Worm (Caenorhabditis elegans) whole organism, young adult: Measurements from ENCODE around the gene smrc-1.

Source experiments
- B0261.1 ChIP-seq: sonication (generic microtip); optimal IDR thresholded peaks from 2 replicates; lab custom pipeline; 2016; ENCODE audit warnings: mild to moderate bottlenecking, missing genetic modification characterization, moderate library complexity, missing compliant biosample characterization
- C06A6.2 ChIP-seq: fragments of 200-800 bp; sonication (Bioruptor generic); conservative IDR thresholded peaks from 2 replicates; pipeline ENCODE4 v1.3.6; 2022; ENCODE audit warnings: missing genetic modification characterization, missing compliant biosample characterization
- C17E4.6 ChIP-seq: fragments of 200-800 bp; sonication (Bioruptor generic); IDR thresholded peaks from 2 replicates; pipeline ENCODE4 v1.3.6; 2022; ENCODE audit warnings: missing genetic modification reagents, missing genetic modification characterization, missing compliant biosample characterization
- F23B12.7 ChIP-seq: sonication (generic microtip); optimal IDR thresholded peaks from 2 replicates; lab custom pipeline; 2017; ENCODE audit warnings: missing genetic modification characterization, mild to moderate bottlenecking, missing compliant biosample characterization, antibody characterized with exemption, moderate library complexity; ENCODE audit not compliant: insufficient read depth
- K11D2.4 ChIP-seq: fragments of 200-800 bp; sonication (Bioruptor generic); IDR thresholded peaks from 2 replicates; pipeline ENCODE4 v1.3.6; 2022; ENCODE audit warnings: missing genetic modification reagents, missing genetic modification characterization, missing compliant biosample characterization
- Y95B8A.8 ChIP-seq: fragments of 200-800 bp; sonication (Bioruptor generic); IDR thresholded peaks from 2 replicates; pipeline ENCODE4 v1.3.6; 2022; ENCODE audit warnings: missing genetic modification reagents, missing genetic modification characterization, missing compliant biosample characterization
- ama-1 ChIP-seq, 3 experiments: fragments of 150-350 bp in 1 of 3; sonication (generic microtip) in 2 of 3; optimal IDR thresholded peaks; 2 replicates each; lab custom pipeline; 2014 to 2018; ENCODE audit warnings: missing biosample characterization in 2 of 3, missing genetic modification characterization in 2 of 3, missing genetic modification reagents in 2 of 3
- attf-5 ChIP-seq: fragments of 200-800 bp; sonication (Bioruptor generic); optimal IDR thresholded peaks from 2 replicates; lab custom pipeline; 2018; ENCODE audit warnings: mild to moderate bottlenecking, missing genetic modification characterization, missing compliant biosample characterization
- ccch-3 ChIP-seq: fragments of 200-800 bp; sonication (Bioruptor generic); optimal IDR thresholded peaks from 2 replicates; lab custom pipeline; 2018; ENCODE audit warnings: mild to moderate bottlenecking, missing genetic modification characterization, missing compliant biosample characterization
- ceh-27 ChIP-seq: fragments of 200-800 bp; sonication (Bioruptor generic); optimal IDR thresholded peaks from 2 replicates; lab custom pipeline; 2018; ENCODE audit warnings: mild to moderate bottlenecking, missing genetic modification characterization, moderate library complexity, missing compliant biosample characterization
- ceh-58 ChIP-seq: fragments of 200-800 bp; sonication (Bioruptor generic); IDR thresholded peaks from 2 replicates; pipeline ENCODE4 v1.3.6; 2022; ENCODE audit warnings: missing genetic modification characterization, missing compliant biosample characterization
- dox-1 ChIP-seq: fragments of 200-800 bp; sonication (Bioruptor generic); IDR thresholded peaks from 2 replicates; pipeline ENCODE4 v1.3.6; 2022; ENCODE audit warnings: missing genetic modification reagents, missing genetic modification characterization, missing compliant biosample characterization
- dpff-1 ChIP-seq: sonication (generic microtip); optimal IDR thresholded peaks from 2 replicates; lab custom pipeline; 2017; ENCODE audit warnings: mild to moderate bottlenecking, missing genetic modification characterization, missing compliant biosample characterization
- egl-18 ChIP-seq: fragments of 200-800 bp; sonication (Bioruptor generic); IDR thresholded peaks from 2 replicates; pipeline ENCODE4 v1.3.6; 2022; ENCODE audit warnings: missing genetic modification reagents, missing genetic modification characterization, missing compliant biosample characterization
- egl-44 ChIP-seq: fragments of 200-800 bp; sonication (Bioruptor generic); IDR thresholded peaks from 2 replicates; pipeline ENCODE4 v1.3.6; 2022; ENCODE audit warnings: missing genetic modification reagents, missing genetic modification characterization, missing compliant biosample characterization
- ets-4 ChIP-seq: fragments of 200-800 bp; sonication (Bioruptor generic); optimal IDR thresholded peaks from 2 replicates; lab custom pipeline; 2018; ENCODE audit warnings: mild to moderate bottlenecking, missing genetic modification characterization, missing compliant biosample characterization
- gei-17 ChIP-seq: fragments of 200-800 bp; sonication (Bioruptor generic); optimal IDR thresholded peaks from 2 replicates; lab custom pipeline; 2018; ENCODE audit warnings: mild to moderate bottlenecking, missing genetic modification characterization, missing compliant biosample characterization
- him-1 ChIP-seq: sonication (generic microtip); optimal IDR thresholded peaks from 2 replicates; lab custom pipeline; 2016; ENCODE audit warnings: missing genotype, missing genetic modification reagents, missing genetic modification characterization, missing compliant biosample characterization
- hmg-1.2 ChIP-seq: fragments of 200-800 bp; sonication (Bioruptor generic); IDR thresholded peaks from 2 replicates; pipeline ENCODE4 v1.3.6; 2022; ENCODE audit warnings: missing genetic modification reagents, missing genetic modification characterization, missing compliant biosample characterization
- hsf-1 ChIP-seq: fragments of 200-800 bp; sonication (Bioruptor generic); IDR thresholded peaks from 2 replicates; pipeline ENCODE4 v1.3.6; 2022; ENCODE audit warnings: missing genetic modification reagents, missing genetic modification characterization, missing compliant biosample characterization
- let-607 ChIP-seq, 2 experiments: fragments of 200-800 bp in 1 of 2; sonication (Bioruptor generic) in 1 of 2; sonication (generic microtip) in 1 of 2; optimal IDR thresholded peaks; 2 replicates each; lab custom pipeline; 2016 to 2018; ENCODE audit warnings: mild to moderate bottlenecking in 2 of 2, missing compliant biosample characterization in 2 of 2, missing genetic modification characterization in 2 of 2, moderate library complexity in 2 of 2, missing genotype in 1 of 2
- lin-26 ChIP-seq: fragments of 200-800 bp; sonication (Bioruptor generic); IDR thresholded peaks from 2 replicates; pipeline ENCODE4 v1.3.6; 2022; ENCODE audit warnings: missing genetic modification reagents, missing genetic modification characterization, missing compliant biosample characterization
- lin-54 ChIP-seq: fragments of 200-800 bp; sonication (Bioruptor generic); optimal IDR thresholded peaks from 2 replicates; lab custom pipeline; 2018; ENCODE audit warnings: mild to moderate bottlenecking, missing genetic modification characterization, missing compliant biosample characterization
- lsy-27 ChIP-seq: sonication (generic microtip); optimal IDR thresholded peaks from 2 replicates; lab custom pipeline; 2017; ENCODE audit warnings: missing genetic modification characterization, mild to moderate bottlenecking, missing compliant biosample characterization, antibody characterized with exemption, missing genotype, borderline replicate concordance; ENCODE audit not compliant: insufficient read depth
- madf-10 ChIP-seq: sonication (generic microtip); optimal IDR thresholded peaks from 2 replicates; lab custom pipeline; 2016; ENCODE audit warnings: mild to moderate bottlenecking, missing genetic modification characterization, missing compliant biosample characterization
- madf-3 ChIP-seq: fragments of 200-800 bp; sonication (Bioruptor generic); IDR thresholded peaks from 2 replicates; pipeline ENCODE4 v1.3.6; 2022; ENCODE audit warnings: missing genetic modification reagents, missing genetic modification characterization, missing compliant biosample characterization
- nfyb-1 ChIP-seq: fragments of 200-800 bp; sonication (Bioruptor generic); IDR thresholded peaks from 2 replicates; pipeline ENCODE4 v1.3.6; 2022; ENCODE audit warnings: missing genetic modification reagents, missing genetic modification characterization, missing compliant biosample characterization
- nhr-80 ChIP-seq: sonication (generic microtip); optimal IDR thresholded peaks from 2 replicates; lab custom pipeline; 2016; ENCODE audit warnings: missing genetic modification characterization, missing compliant biosample characterization
- rcor-1 ChIP-seq: fragments of 200-800 bp; sonication (Bioruptor generic); IDR thresholded peaks from 2 replicates; pipeline ENCODE4 v1.3.6; 2022; ENCODE audit warnings: missing genetic modification reagents, missing genetic modification characterization, missing compliant biosample characterization
- repo-1 ChIP-seq: sonication (generic microtip); optimal IDR thresholded peaks from 2 replicates; lab custom pipeline; 2017; ENCODE audit warnings: mild to moderate bottlenecking, missing genetic modification characterization, missing compliant biosample characterization
- sdz-38 ChIP-seq: sonication (generic microtip); optimal IDR thresholded peaks from 2 replicates; lab custom pipeline; 2016; ENCODE audit warnings: missing genotype, missing genetic modification characterization, missing compliant biosample characterization
- somi-1 ChIP-seq: fragments of 200-800 bp; sonication (Bioruptor generic); optimal IDR thresholded peaks from 2 replicates; lab custom pipeline; 2018; ENCODE audit warnings: mild to moderate bottlenecking, missing genetic modification characterization, missing compliant biosample characterization
- tbx-9 ChIP-seq: sonication (generic microtip); optimal IDR thresholded peaks from 2 replicates; lab custom pipeline; 2016; ENCODE audit warnings: borderline replicate concordance, missing genetic modification characterization, inconsistent platforms, missing compliant biosample characterization
- tlf-1 ChIP-seq: fragments of 200-800 bp; sonication (Bioruptor generic); optimal IDR thresholded peaks from 2 replicates; lab custom pipeline; 2018; ENCODE audit warnings: mild to moderate bottlenecking, missing genetic modification characterization, missing compliant biosample characterization
- zim-3 ChIP-seq: sonication (generic microtip); optimal IDR thresholded peaks from 2 replicates; lab custom pipeline; 2017; ENCODE audit warnings: mild to moderate bottlenecking, missing genetic modification characterization, moderate library complexity, missing compliant biosample characterization
- ztf-26 ChIP-seq: sonication (generic microtip); optimal IDR thresholded peaks from 2 replicates; lab custom pipeline; 2017; ENCODE audit warnings: missing genetic modification characterization, missing compliant biosample characterization
- ztf-3 ChIP-seq: fragments of 200-800 bp; sonication (Bioruptor generic); optimal IDR thresholded peaks from 2 replicates; lab custom pipeline; 2018; ENCODE audit warnings: mild to moderate bottlenecking, missing genetic modification characterization, missing compliant biosample characterization

smrc-1 gene

ce11 chrIII:6415306-6415973 lies 24.7 kb downstream of the smrc-1 start, which contains the start of gene nas-4 (continued):
- peak; percentile 35 for TF ChIP-seq ceh-27 (GFP tag; lab: Kevin White, UChicago)
- 0 out of 2 replicates have a peak, but pooled peaks have one; percentile 18 for TF ChIP-seq egl-44
- TF ChIP-seq dox-1 (GFP tag; lab: Robert Waterston, UW): no peak

- TF ChIP-seq madf-3 (GFP tag; lab: Robert Waterston, UW): 0 out of 2 replicates have a peak, but pooled peaks have one; percentile 18
- 0 out of 2 replicates have a peak, but pooled peaks have one; percentile 6 for TF ChIP-seq nfyb-1 (GFP tag; lab: Robert Waterston, UW)
- no peak for TF ChIP-seq tbx-9
- TF ChIP-seq ztf-26 (tag; lab: Kevin White, UChicago): peak; percentile 41
- no peak for TF ChIP-seq rcor-1 (GFP tag; lab: Robert Waterston, UW)
- TF ChIP-seq hsf-1 (GFP tag; lab: Robert Waterston, UW): 0 out of 2 replicates have a peak, but pooled peaks have one; percentile 35
These were observed 27.5 kb downstream of the smrc-1 start for ce11 chrIII:6418254-6418653.

ce11 chrIII:6419409-6419944 lies 28.7 kb downstream of the smrc-1 start, which contains the start of gene atgl-1:
Gene atgl-1 (minus strand): TSS chrIII:6419459.
- TF ChIP-seq lin-26 (0 out of 2 replicates have a peak, but pooled peaks have one; percentile 23), nhr-80 (tag; lab: Kevin White, UChicago) (peak; percentile 12), ccch-3 (GFP tag; lab: Kevin White, UChicago) (no peak)

- TF ChIP-seq somi-1 (GFP tag; lab: Kevin White, UChicago) (peak; percentile 18), ama-1 (optimal IDR thresholded peaks at IDR 0.05; lab: Kevin White, UChicago) (peak; percentile 2), ama-1 (GFP tag; optimal IDR thresholded peaks at IDR 0.05; lab: Kevin White, UChicago) (no peak), dpff-1 (tag; lab: Kevin White, UChicago) (no peak), lin-26 (0 out of 2 replicates have a peak, but pooled peaks have one; percentile 25)
These were observed 29.5 kb downstream of the smrc-1 start for ce11 chrIII:6420201-6420600.

- peak; percentile 75 for TF ChIP-seq nhr-80 (tag; lab: Kevin White, UChicago)
- no peak for TF ChIP-seq tbx-9
- peak; percentile 84 for TF ChIP-seq tlf-1 (GFP tag; lab: Kevin White, UChicago)
- peak; percentile 89 for TF ChIP-seq repo-1 (tag; lab: Kevin White, UChicago)
- peak; percentile 74 for TF ChIP-seq ets-4 (GFP tag; lab: Kevin White, UChicago)
- TF ChIP-seq K11D2.4: peak; percentile 85
- peak; percentile 35; the same call in 1 of the 2 replicates for TF ChIP-seq Y95B8A.8 (GFP tag; lab: Robert Waterston, UW)
- peak; percentile 0 for TF ChIP-seq F23B12.7 (tag; lab: Kevin White, UChicago)
- no peak for TF ChIP-seq B0261.1 (tag; lab: Kevin White, UChicago)
- TF ChIP-seq egl-18 (GFP tag; lab: Robert Waterston, UW): no peak
- peak in 1 of 2 experiments; percentile 70 for TF ChIP-seq let-607 (tag; optimal IDR thresholded peaks at IDR 0.05; lab: Kevin White, UChicago)
- no peak for TF ChIP-seq C17E4.6 (GFP tag; lab: Robert Waterston, UW)
- TF ChIP-seq lsy-27 (tag; lab: Kevin White, UChicago): no peak
- TF ChIP-seq C06A6.2 (GFP tag; lab: Robert Waterston, UW): peak; percentile 86
- peak; percentile 63 for TF ChIP-seq ztf-3 (GFP tag; lab: Kevin White, UChicago)
- TF ChIP-seq lin-54 (GFP tag; lab: Kevin White, UChicago): peak; percentile 71
- TF ChIP-seq ceh-27 (GFP tag; lab: Kevin White, UChicago): peak; percentile 56
- TF ChIP-seq lin-26: peak; percentile 66
- peak; percentile 41; the same call in 1 of the 2 replicates for TF ChIP-seq rcor-1 (GFP tag; lab: Robert Waterston, UW)
- peak; percentile 76 for TF ChIP-seq gei-17 (GFP tag; lab: Kevin White, UChicago)
- TF ChIP-seq nfyb-1 (GFP tag; lab: Robert Waterston, UW): peak; percentile 90
- no peak for TF ChIP-seq ceh-58 (GFP tag; lab: Robert Waterston, UW)
- peak; percentile 60 for TF ChIP-seq madf-10 (tag; lab: Kevin White, UChicago)
- peak; percentile 99 for TF ChIP-seq hmg-1.2 (GFP tag; lab: Robert Waterston, UW)
- peak; percentile 64 for TF ChIP-seq attf-5 (GFP tag; lab: Kevin White, UChicago)
- TF ChIP-seq him-1: no peak
- no peak for TF ChIP-seq sdz-38 (tag; lab: Kevin White, UChicago)
- no peak for TF ChIP-seq zim-3 (tag; lab: Kevin White, UChicago)
- no peak for TF ChIP-seq dpff-1 (tag; lab: Kevin White, UChicago)
These were observed 30.3 kb downstream of the smrc-1 start for ce11 chrIII:6420995-6421404.
